Fruit fly (Drosophila melanogaster) whole organism, pupa: ENCODE measurements around the gene SPH93.

Experiments used
- CG10348 ChIP-seq: fragments of 200-800 bp; sonication (Bioruptor generic); IDR thresholded peaks from 2 replicates; pipeline ENCODE4 v1.3.6; 2022; ENCODE audit warnings: missing biosample characterization, missing genetic modification characterization
- CG12605 ChIP-seq: fragments of 200-800 bp; sonication (Bioruptor generic); IDR thresholded peaks from 2 replicates; pipeline ENCODE4 v1.3.6; 2022; ENCODE audit warnings: missing biosample characterization, missing genetic modification characterization
- CG13204 ChIP-seq: fragments of 200-800 bp; sonication (Bioruptor generic); optimal IDR thresholded peaks from 2 replicates; lab custom pipeline; 2018; ENCODE audit warnings: missing biosample characterization, mild to moderate bottlenecking, missing genetic modification characterization, moderate library complexity
- CG14655 ChIP-seq: fragments of 200-800 bp; sonication (Bioruptor generic); optimal IDR thresholded peaks from 3 replicates; lab custom pipeline; 2017; ENCODE audit warnings: mild to moderate bottlenecking, missing biosample characterization, missing genetic modification reagents, missing genetic modification characterization
- CG15710 ChIP-seq: fragments of 200-800 bp; sonication (Bioruptor generic); optimal IDR thresholded peaks from 2 replicates; lab custom pipeline; 2018; ENCODE audit warnings: missing biosample characterization, mild to moderate bottlenecking, missing genetic modification characterization, moderate library complexity
- CG17806 ChIP-seq: fragments of 200-800 bp; sonication (Bioruptor generic); optimal IDR thresholded peaks from 2 replicates; lab custom pipeline; 2018; ENCODE audit warnings: missing biosample characterization, mild to moderate bottlenecking, missing genetic modification characterization, moderate library complexity
- CG32121 ChIP-seq: fragments of 200-800 bp; sonication (Bioruptor generic); IDR thresholded peaks from 2 replicates; pipeline ENCODE4 v1.3.6; 2022; ENCODE audit warnings: missing biosample characterization, missing genetic modification characterization
- CG34367 ChIP-seq: fragments of 200-800 bp; sonication (Bioruptor generic); optimal IDR thresholded peaks from 2 replicates; lab custom pipeline; 2018; ENCODE audit warnings: missing biosample characterization, mild to moderate bottlenecking, missing genetic modification characterization
- CG4496 ChIP-seq: fragments of 200-800 bp; sonication (Bioruptor generic); IDR thresholded peaks from 3 replicates; pipeline ENCODE4 v1.3.6; 2022; ENCODE audit warnings: missing biosample characterization, missing genetic modification characterization
- CG8159 ChIP-seq: fragments of 200-800 bp; sonication (Bioruptor generic); optimal IDR thresholded peaks from 3 replicates; lab custom pipeline; 2018; ENCODE audit warnings: missing biosample characterization, mild to moderate bottlenecking, missing genetic modification characterization, moderate library complexity
- CG8301 ChIP-seq: fragments of 200-800 bp; sonication (Bioruptor generic); optimal IDR thresholded peaks from 2 replicates; lab custom pipeline; 2018; ENCODE audit warnings: missing biosample characterization, mild to moderate bottlenecking, missing genetic modification characterization
- CG9948 ChIP-seq: fragments of 200-800 bp; sonication (Bioruptor generic); optimal IDR thresholded peaks from 2 replicates; lab custom pipeline; 2018; ENCODE audit warnings: missing biosample characterization, mild to moderate bottlenecking, missing genetic modification characterization, moderate library complexity
- D1 ChIP-seq: fragments of 200-800 bp; sonication (Bioruptor generic); optimal IDR thresholded peaks from 2 replicates; lab custom pipeline; 2018; ENCODE audit warnings: missing biosample characterization, mild to moderate bottlenecking, missing genetic modification characterization, moderate library complexity
- EcR ChIP-seq: fragments of 200-800 bp; sonication (Bioruptor generic); optimal IDR thresholded peaks from 3 replicates; lab custom pipeline; 2019; ENCODE audit warnings: missing biosample characterization, missing genetic modification characterization, mild to moderate bottlenecking, moderate library complexity, missing genetic modification reagents
- Ets98B ChIP-seq: fragments of 200-800 bp; sonication (Bioruptor generic); IDR thresholded peaks from 2 replicates; pipeline ENCODE4 v1.3.6; 2022; ENCODE audit warnings: missing biosample characterization, missing genetic modification characterization
- Pif1A ChIP-seq: fragments of 200-800 bp; sonication (Bioruptor generic); optimal IDR thresholded peaks from 3 replicates; lab custom pipeline; 2016; ENCODE audit warnings: missing biosample characterization, missing genetic modification characterization
- Pif1B ChIP-seq: fragments of 200-800 bp; sonication (Bioruptor generic); optimal IDR thresholded peaks from 3 replicates; lab custom pipeline; 2016; ENCODE audit warnings: missing biosample characterization, missing genetic modification characterization
- Snoo ChIP-seq: fragments of 200-800 bp; sonication (Bioruptor generic); optimal IDR thresholded peaks from 3 replicates; lab custom pipeline; 2017; ENCODE audit warnings: missing biosample characterization, mild to moderate bottlenecking, missing genetic modification characterization, inconsistent platforms
- fd96Ca ChIP-seq: fragments of 200-800 bp; sonication (Bioruptor generic); IDR thresholded peaks from 3 replicates; pipeline ENCODE4 v1.3.6; 2022; ENCODE audit warnings: missing biosample characterization, missing genetic modification characterization
- gl ChIP-seq: fragments of 200-800 bp; sonication (Bioruptor generic); optimal IDR thresholded peaks from 2 replicates; lab custom pipeline; 2018; ENCODE audit warnings: missing biosample characterization, mild to moderate bottlenecking, missing genetic modification characterization
- rn ChIP-seq: fragments of 200-800 bp; sonication (Bioruptor generic); IDR thresholded peaks from 2 replicates; pipeline ENCODE4 v1.3.6; 2022; ENCODE audit warnings: missing biosample characterization, missing genetic modification characterization

SPH93 gene

dm6 chr2L:17449608-17450504 is 5.9 kb downstream of the SPH93 start, which contains the start of gene dl:
TSS of gene dl (minus strand) at chr2L:17450364.
- TF ChIP-seq gl (tag; lab: Kevin White, UChicago) (peak; percentile 14), CG10348 (no peak), CG8159 (no peak), Pif1B (GFP tag; lab: Kevin White, UChicago) (peak; percentile 50), CG17806 (tag; lab: Kevin White, UChicago) (peak; percentile 7), Snoo (tag; lab: Kevin White, UChicago) (no peak), D1 (no peak), EcR (GFP tag; lab: Kevin White, UChicago) (peak; percentile 22), CG12605 (GFP tag; lab: Robert Waterston, UW) (peak; percentile 62; the same call in 1 of the 2 replicates), CG13204 (GFP tag; lab: Kevin White, UChicago) (no peak), Pif1A (GFP tag; lab: Kevin White, UChicago) (peak; percentile 42), fd96Ca (GFP tag; lab: Robert Waterston, UW) (peak; percentile 77), CG34367 (tag; lab: Kevin White, UChicago) (no peak), rn (GFP tag; lab: Robert Waterston, UW) (peak; percentile 62), CG32121 (peak; percentile 68), Ets98B (GFP tag; lab: Robert Waterston, UW) (peak; percentile 43), CG8301 (tag; lab: Kevin White, UChicago) (peak; percentile 68), CG4496 (GFP tag; lab: Robert Waterston, UW) (peak; percentile 33; the same call in 2 of the 3 replicates), CG14655 (GFP tag; lab: Kevin White, UChicago) (peak; percentile 69), CG9948 (peak; percentile 31), CG15710 (tag; lab: Kevin White, UChicago) (peak; percentile 27)

- no peak for TF ChIP-seq CG15710 (tag; lab: Kevin White, UChicago)
- peak; percentile 53; the same call in 2 of the 3 replicates for TF ChIP-seq CG4496 (GFP tag; lab: Robert Waterston, UW)
- 0 out of 2 replicates have a peak, but pooled peaks have one; percentile 27 for TF ChIP-seq CG32121
These were observed 7.3 kb downstream of the SPH93 start for dm6 chr2L:17448435-17448834.

- TF ChIP-seq CG10348 (no peak), rn (GFP tag; lab: Robert Waterston, UW) (no peak), D1 (no peak), CG15710 (tag; lab: Kevin White, UChicago) (no peak), Pif1A (GFP tag; lab: Kevin White, UChicago) (no peak), CG34367 (tag; lab: Kevin White, UChicago) (no peak), CG8301 (tag; lab: Kevin White, UChicago) (no peak), Ets98B (GFP tag; lab: Robert Waterston, UW) (no peak), CG32121 (no peak), fd96Ca (GFP tag; lab: Robert Waterston, UW) (no peak), CG12605 (GFP tag; lab: Robert Waterston, UW) (no peak), CG14655 (GFP tag; lab: Kevin White, UChicago) (no peak), Snoo (tag; lab: Kevin White, UChicago) (no peak), CG13204 (GFP tag; lab: Kevin White, UChicago) (no peak), CG8159 (no peak), CG4496 (GFP tag; lab: Robert Waterston, UW) (no peak)
These were observed 8.7 kb downstream of the SPH93 start for dm6 chr2L:17447071-17447470.

- no peak for TF ChIP-seq Pif1A (GFP tag; lab: Kevin White, UChicago)
- no peak for TF ChIP-seq Snoo (tag; lab: Kevin White, UChicago)
- no peak for TF ChIP-seq rn (GFP tag; lab: Robert Waterston, UW)
- no peak for TF ChIP-seq CG13204 (GFP tag; lab: Kevin White, UChicago)
- no peak for TF ChIP-seq CG8159
- TF ChIP-seq EcR (GFP tag; lab: Kevin White, UChicago): no peak
- TF ChIP-seq CG12605 (GFP tag; lab: Robert Waterston, UW): no peak
- no peak for TF ChIP-seq CG4496 (GFP tag; lab: Robert Waterston, UW)
- TF ChIP-seq CG8301 (tag; lab: Kevin White, UChicago): no peak
- TF ChIP-seq fd96Ca (GFP tag; lab: Robert Waterston, UW): no peak
- no peak for TF ChIP-seq CG9948
- TF ChIP-seq Ets98B (GFP tag; lab: Robert Waterston, UW): no peak
- no peak for TF ChIP-seq D1
- no peak for TF ChIP-seq CG15710 (tag; lab: Kevin White, UChicago)
- TF ChIP-seq CG17806 (tag; lab: Kevin White, UChicago): no peak
- TF ChIP-seq gl (tag; lab: Kevin White, UChicago): no peak
These were observed 18.1 kb downstream of the SPH93 start for dm6 chr2L:17437594-17437993.

- TF ChIP-seq CG13204 (GFP tag; lab: Kevin White, UChicago) (no peak), CG34367 (tag; lab: Kevin White, UChicago) (no peak), CG14655 (GFP tag; lab: Kevin White, UChicago) (no peak), EcR (GFP tag; lab: Kevin White, UChicago) (no peak), Ets98B (GFP tag; lab: Robert Waterston, UW) (no peak), CG8159 (no peak), CG8301 (tag; lab: Kevin White, UChicago) (no peak), rn (GFP tag; lab: Robert Waterston, UW) (no peak), CG15710 (tag; lab: Kevin White, UChicago) (no peak), D1 (no peak), CG12605 (GFP tag; lab: Robert Waterston, UW) (no peak), CG32121 (no peak), CG17806 (tag; lab: Kevin White, UChicago) (no peak), Snoo (tag; lab: Kevin White, UChicago) (no peak), CG10348 (no peak), CG4496 (GFP tag; lab: Robert Waterston, UW) (no peak), Pif1A (GFP tag; lab: Kevin White, UChicago) (no peak)
These were observed 19.2 kb downstream of the SPH93 start, which contains the start of gene CG33928 for dm6 chr2L:17436500-17436899. TSS of gene CG33928 (minus strand) at chr2L:17436600.
